Fruit fly (Drosophila melanogaster) S2 (cell line): ENCODE data around the gene Polr2A.
"Not testable (repeated sequence)": the region's sequence is repeated elsewhere in the genome, so short reads cannot be mapped to it uniquely, and the experiment has no call there.

Experiments
- CG8478 ChIP-seq: fragments of >200 bp; optimal IDR thresholded peaks from 2 replicates; lab custom pipeline; 2018
- CTCF ChIP-seq, 2 experiments: fragments of >200 bp; optimal IDR thresholded peaks; 2 replicates each; lab custom pipeline; 2018

dm6 chrX:11599589-11599988 lies 29.5 kb upstream of the Polr2A start, which contains the start of gene rho-4:
- not testable (repeated sequence) for TF ChIP-seq CG8478 (lab: Kevin White, UChicago); CTCF (optimal IDR thresholded peaks at IDR 0.05; lab: Kevin White, UChicago)
